Fruit fly (Drosophila melanogaster) whole organism, embryonic: ENCODE measurements around the gene Nxf3.

Experiments used
- Bgb ChIP-seq: fragments of 200-800 bp; sonication (Bioruptor generic); IDR thresholded peaks from 2 replicates; pipeline ENCODE4 v1.3.6; 2022; ENCODE audit warnings: missing biosample characterization, missing genetic modification characterization; ENCODE audit not compliant: partially characterized antibody
- Blimp-1 ChIP-seq: fragments of 200-800 bp; sonication (Bioruptor generic); optimal IDR thresholded peaks from 3 replicates; lab custom pipeline; 2018; ENCODE audit warnings: missing biosample characterization, missing genetic modification characterization, mild to moderate bottlenecking, moderate library complexity, missing genetic modification reagents
- CG10321 ChIP-seq: fragments of 200-800 bp; sonication (Bioruptor generic); IDR thresholded peaks from 2 replicates; pipeline ENCODE4 v1.3.6; 2022; ENCODE audit warnings: missing biosample characterization, missing genetic modification characterization
- CG10543 ChIP-seq: fragments of 200-800 bp; sonication (Bioruptor generic); optimal IDR thresholded peaks from 3 replicates; lab custom pipeline; 2017; ENCODE audit warnings: missing biosample characterization, mild to moderate bottlenecking, missing genetic modification characterization, moderate library complexity
- CG11398 ChIP-seq: fragments of 200-800 bp; sonication (Bioruptor generic); optimal IDR thresholded peaks from 2 replicates; lab custom pipeline; 2016; ENCODE audit warnings: missing biosample characterization, missing genetic modification characterization
- CG12942 ChIP-seq: fragments of 200-800 bp; sonication (Bioruptor generic); optimal IDR thresholded peaks from 3 replicates; lab custom pipeline; 2016; ENCODE audit warnings: missing biosample characterization, missing genetic modification characterization
- CG13287 ChIP-seq: fragments of 200-800 bp; sonication (Bioruptor generic); IDR thresholded peaks from 2 replicates; pipeline ENCODE4 v1.3.6; 2022; ENCODE audit warnings: missing biosample characterization, missing genetic modification characterization; ENCODE audit not compliant: partially characterized antibody
- CG14965 ChIP-seq: fragments of 200-800 bp; sonication (Bioruptor generic); optimal IDR thresholded peaks from 2 replicates; lab custom pipeline; 2016; ENCODE audit warnings: missing biosample characterization, missing genetic modification characterization, borderline replicate concordance
- CG15696 ChIP-seq: fragments of 200-800 bp; sonication (Bioruptor generic); optimal IDR thresholded peaks from 2 replicates; lab custom pipeline; 2019; ENCODE audit warnings: missing biosample characterization, mild to moderate bottlenecking, missing genetic modification characterization, moderate library complexity
- CG1647 ChIP-seq: fragments of 200-800 bp; sonication (Bioruptor generic); optimal IDR thresholded peaks from 3 replicates; lab custom pipeline; 2016; ENCODE audit warnings: missing biosample characterization, missing genetic modification characterization
- CG31388 ChIP-seq: fragments of 200-800 bp; sonication (Bioruptor generic); optimal IDR thresholded peaks from 2 replicates; lab custom pipeline; 2016; ENCODE audit warnings: missing biosample characterization, missing genetic modification characterization
- CG32772 ChIP-seq: fragments of 200-800 bp; sonication (Bioruptor generic); IDR thresholded peaks from 2 replicates; pipeline ENCODE4 v1.3.6; 2022; ENCODE audit warnings: missing biosample characterization, missing genetic modification characterization
- CG33557 ChIP-seq: fragments of 200-800 bp; sonication (Bioruptor generic); optimal IDR thresholded peaks from 2 replicates; lab custom pipeline; 2019; ENCODE audit warnings: missing biosample characterization, mild to moderate bottlenecking, missing genetic modification characterization, moderate library complexity
- CG4328 ChIP-seq: fragments of 200-800 bp; sonication (Bioruptor generic); optimal IDR thresholded peaks from 3 replicates; lab custom pipeline; 2017; ENCODE audit warnings: missing biosample characterization, missing genetic modification reagents, missing genetic modification characterization
- CG4617 ChIP-seq: fragments of 200-800 bp; sonication (Bioruptor generic); optimal IDR thresholded peaks from 3 replicates; lab custom pipeline; 2016; ENCODE audit warnings: missing biosample characterization, missing genetic modification characterization, borderline replicate concordance
- CG7357 ChIP-seq: fragments of 200-800 bp; sonication (Bioruptor generic); IDR thresholded peaks from 3 replicates; pipeline ENCODE4 v1.3.6; 2022; ENCODE audit warnings: missing biosample characterization, missing genetic modification characterization
- CG8290 ChIP-seq, 3 experiments: fragments of 200-800 bp; sonication (Bioruptor generic); optimal IDR thresholded peaks; 2 replicates each; lab custom pipeline; 2016 to 2019; ENCODE audit warnings: missing biosample characterization in 3 of 3, missing genetic modification characterization in 3 of 3, mild to moderate bottlenecking in 2 of 3, moderate library complexity in 1 of 3
- CG9437 ChIP-seq: fragments of 200-800 bp; sonication (Bioruptor generic); optimal IDR thresholded peaks from 2 replicates; lab custom pipeline; 2018; ENCODE audit warnings: missing biosample characterization, mild to moderate bottlenecking, missing genetic modification characterization
- CkIIα-i1 ChIP-seq: fragments of 200-800 bp; sonication (Bioruptor generic); IDR thresholded peaks from 2 replicates; pipeline ENCODE4 v1.3.6; 2022; ENCODE audit warnings: missing biosample characterization, missing genetic modification characterization
- CrebB ChIP-seq: fragments of 200-800 bp; sonication (Bioruptor generic); optimal IDR thresholded peaks from 3 replicates; lab custom pipeline; 2018; ENCODE audit warnings: missing biosample characterization, mild to moderate bottlenecking, missing genetic modification characterization
- Fer1 ChIP-seq: fragments of 200-800 bp; sonication (Bioruptor generic); optimal IDR thresholded peaks from 2 replicates; lab custom pipeline; 2017; ENCODE audit warnings: missing biosample characterization, mild to moderate bottlenecking, missing genetic modification characterization
- HmgZ ChIP-seq: fragments of 200-800 bp; sonication (Bioruptor generic); optimal IDR thresholded peaks from 2 replicates; lab custom pipeline; 2018; ENCODE audit warnings: missing biosample characterization, mild to moderate bottlenecking, missing genetic modification characterization
- MBD-R2 ChIP-seq: fragments of 200-800 bp; sonication (Bioruptor generic); IDR thresholded peaks from 2 replicates; pipeline ENCODE4 v1.3.6; 2022; ENCODE audit warnings: missing biosample characterization, missing genetic modification characterization
- Max ChIP-seq: fragments of 200-800 bp; sonication (Bioruptor generic); optimal IDR thresholded peaks from 2 replicates; lab custom pipeline; 2016; ENCODE audit warnings: missing biosample characterization, mild to moderate bottlenecking, missing genetic modification characterization
- Oaz ChIP-seq: fragments of 200-800 bp; sonication (Bioruptor generic); IDR thresholded peaks from 2 replicates; pipeline ENCODE4 v1.3.6; 2022; ENCODE audit warnings: missing biosample characterization, missing genetic modification characterization
- Poxn ChIP-seq: fragments of 200-800 bp; sonication (Bioruptor generic); IDR thresholded peaks from 2 replicates; pipeline ENCODE4 v1.3.6; 2022; ENCODE audit warnings: missing biosample characterization, missing genetic modification characterization
- Sin3A ChIP-seq: fragments of >200 bp; optimal IDR thresholded peaks from 2 replicates; lab custom pipeline; 2018
- Ssrp ChIP-seq: fragments of 200-800 bp; sonication (Bioruptor generic); optimal IDR thresholded peaks from 2 replicates; lab custom pipeline; 2018; ENCODE audit warnings: missing biosample characterization, mild to moderate bottlenecking, missing genetic modification characterization, moderate library complexity
- Usf ChIP-seq: fragments of 200-800 bp; sonication (Bioruptor generic); optimal IDR thresholded peaks from 2 replicates; lab custom pipeline; 2017; ENCODE audit warnings: missing genotype, missing biosample characterization, missing genetic modification characterization
- Vsx1 ChIP-seq: fragments of 200-800 bp; sonication (Bioruptor generic); optimal IDR thresholded peaks from 2 replicates; lab custom pipeline; 2017; ENCODE audit warnings: missing biosample characterization, mild to moderate bottlenecking, missing genetic modification characterization, missing genetic modification reagents
- ara ChIP-seq: fragments of 200-800 bp; sonication (Bioruptor generic); IDR thresholded peaks from 2 replicates; pipeline ENCODE4 v1.3.6; 2022; ENCODE audit warnings: missing biosample characterization, missing genetic modification characterization
- btn ChIP-seq: fragments of 200-800 bp; sonication (Bioruptor generic); optimal IDR thresholded peaks from 2 replicates; lab custom pipeline; 2016; ENCODE audit warnings: missing biosample characterization, missing genetic modification characterization
- da ChIP-seq: fragments of 200-800 bp; sonication (Bioruptor generic); optimal IDR thresholded peaks from 2 replicates; lab custom pipeline; 2016; ENCODE audit warnings: missing biosample characterization, missing genetic modification characterization
- jigr1 ChIP-seq: fragments of 200-800 bp; sonication (Bioruptor generic); IDR thresholded peaks from 3 replicates; pipeline ENCODE4 v1.3.6; 2022; ENCODE audit warnings: missing biosample characterization, missing genetic modification characterization
- lbe ChIP-seq: fragments of 200-800 bp; sonication (Bioruptor generic); optimal IDR thresholded peaks from 2 replicates; lab custom pipeline; 2016; ENCODE audit warnings: missing biosample characterization, mild to moderate bottlenecking, missing genetic modification characterization
- nom ChIP-seq: fragments of 200-800 bp; sonication (Bioruptor generic); optimal IDR thresholded peaks from 2 replicates; lab custom pipeline; 2017; ENCODE audit warnings: missing biosample characterization, missing genetic modification characterization, mild to moderate bottlenecking, moderate library complexity, missing genetic modification reagents
- oc ChIP-seq: fragments of 200-800 bp; sonication (Bioruptor generic); optimal IDR thresholded peaks from 2 replicates; lab custom pipeline; 2018; ENCODE audit warnings: missing biosample characterization, mild to moderate bottlenecking, missing genetic modification characterization, moderate library complexity
- org-1 ChIP-seq: fragments of 200-800 bp; sonication (Bioruptor generic); optimal IDR thresholded peaks from 2 replicates; lab custom pipeline; 2017; ENCODE audit warnings: missing biosample characterization, missing genetic modification characterization
- peb ChIP-seq: fragments of 200-800 bp; sonication (Bioruptor generic); IDR thresholded peaks from 2 replicates; pipeline ENCODE4 v1.3.6; 2022; ENCODE audit warnings: missing biosample characterization, missing genetic modification characterization
- ranshi ChIP-seq: fragments of 200-800 bp; sonication (Bioruptor generic); IDR thresholded peaks from 2 replicates; pipeline ENCODE4 v1.3.6; 2022; ENCODE audit warnings: missing biosample characterization, missing genetic modification characterization
- repo ChIP-seq: fragments of 200-800 bp; sonication (Bioruptor generic); optimal IDR thresholded peaks from 2 replicates; lab custom pipeline; 2016; ENCODE audit warnings: missing biosample characterization, missing genetic modification characterization
- rib ChIP-seq: fragments of 200-800 bp; sonication (Bioruptor generic); IDR thresholded peaks from 2 replicates; pipeline ENCODE4 v1.3.6; 2022; ENCODE audit warnings: missing biosample characterization, missing genetic modification characterization
- sd ChIP-seq: fragments of 200-800 bp; sonication (Bioruptor generic); optimal IDR thresholded peaks from 3 replicates; lab custom pipeline; 2018; ENCODE audit warnings: missing biosample characterization, mild to moderate bottlenecking, missing genetic modification characterization, moderate library complexity
- sens-2 ChIP-seq: fragments of 200-800 bp; sonication (Bioruptor generic); IDR thresholded peaks from 2 replicates; pipeline ENCODE4 v1.3.6; 2022; ENCODE audit warnings: missing biosample characterization, missing genetic modification characterization
- sisA ChIP-seq: fragments of 200-800 bp; sonication (Bioruptor generic); IDR thresholded peaks from 2 replicates; pipeline ENCODE4 v1.3.6; 2022; ENCODE audit warnings: missing biosample characterization, missing genetic modification characterization
- sqz ChIP-seq: fragments of 200-800 bp; sonication (Bioruptor generic); optimal IDR thresholded peaks from 3 replicates; lab custom pipeline; 2018; ENCODE audit warnings: missing biosample characterization, mild to moderate bottlenecking, missing genetic modification characterization
- sr ChIP-seq: fragments of 200-800 bp; sonication (Bioruptor generic); IDR thresholded peaks from 3 replicates; pipeline ENCODE4 v1.3.6; 2022; ENCODE audit warnings: missing biosample characterization, missing genetic modification characterization
- toy ChIP-seq: fragments of 200-800 bp; sonication (Bioruptor generic); IDR thresholded peaks from 2 replicates; pipeline ENCODE4 v1.3.6; 2022; ENCODE audit warnings: missing biosample characterization, missing genetic modification characterization
- tx ChIP-seq: fragments of 200-800 bp; sonication (Bioruptor generic); optimal IDR thresholded peaks from 2 replicates; lab custom pipeline; 2016; ENCODE audit warnings: missing biosample characterization, missing genetic modification characterization
- vfl ChIP-seq: fragments of 200-800 bp; sonication (Bioruptor generic); optimal IDR thresholded peaks from 2 replicates; lab custom pipeline; 2016; ENCODE audit warnings: missing biosample characterization, missing genetic modification characterization
- zfh2 ChIP-seq: fragments of 200-800 bp; sonication (Bioruptor generic); optimal IDR thresholded peaks from 2 replicates; lab custom pipeline; 2016; ENCODE audit warnings: missing biosample characterization, missing genetic modification characterization

Gene Nxf3

DNA sequence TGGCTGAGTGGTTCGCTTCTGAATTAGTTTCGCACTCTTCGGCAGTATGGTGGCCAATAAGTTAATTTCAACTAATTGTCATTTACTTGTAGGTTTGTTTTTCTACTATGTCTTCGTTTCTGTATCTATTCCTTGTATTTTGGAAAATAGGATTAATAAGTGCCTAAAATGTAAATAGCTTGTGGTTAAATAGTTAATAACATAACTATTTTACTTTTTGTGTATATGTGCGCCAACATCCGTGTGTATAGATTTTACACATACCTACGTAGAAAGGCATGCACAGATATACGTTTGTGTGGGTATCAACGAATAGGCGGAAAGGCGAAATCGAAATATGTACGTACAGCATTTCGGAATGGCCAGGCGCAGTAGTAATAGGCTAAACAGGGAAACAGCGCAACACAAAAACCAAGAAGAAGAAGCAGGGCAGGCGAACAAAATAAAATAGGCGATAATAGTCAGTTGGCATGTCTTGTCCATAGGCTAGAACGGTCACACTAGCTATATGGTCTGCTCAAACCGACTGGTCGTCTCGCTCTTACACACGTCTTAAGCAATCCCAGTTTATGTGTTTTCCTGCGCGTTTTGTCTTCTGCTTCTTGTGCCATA lies 37.6 kb downstream of the Nxf3 start (continued):
- no peak for TF ChIP-seq Max (GFP tag; lab: Kevin White, UChicago)
- no peak for TF ChIP-seq CG12942 (GFP tag; lab: Kevin White, UChicago)
- TF ChIP-seq org-1 (GFP tag; lab: Kevin White, UChicago), result no peak
- TF ChIP-seq Fer1 (GFP tag; lab: Kevin White, UChicago), result peak; percentile 27
- peak; percentile 99 for TF ChIP-seq CG10321 (GFP tag; lab: Robert Waterston, UW)
- TF ChIP-seq Ssrp (tag; lab: Kevin White, UChicago), result no peak
- TF ChIP-seq sd (tag; lab: Kevin White, UChicago), result peak; percentile 89
- TF ChIP-seq Vsx1 (GFP tag; lab: Kevin White, UChicago), result no peak
- TF ChIP-seq CG1647 (GFP tag; lab: Kevin White, UChicago), result no peak
- no peak for TF ChIP-seq CG15696 (tag; lab: Kevin White, UChicago)
- no peak for TF ChIP-seq sr (GFP tag; lab: Robert Waterston, UW)
- TF ChIP-seq CG32772 (GFP tag; lab: Robert Waterston, UW), result no peak
- peak; percentile 24 for TF ChIP-seq CG9437 (GFP tag; lab: Kevin White, UChicago)
- no peak for TF ChIP-seq Sin3A (lab: Kevin White, UChicago)
- TF ChIP-seq sqz (GFP tag; lab: Kevin White, UChicago), result no peak
- TF ChIP-seq oc (tag; lab: Kevin White, UChicago), result peak; percentile 72
- TF ChIP-seq nom, result no peak
- TF ChIP-seq Usf, result no peak
- TF ChIP-seq toy (GFP tag; lab: Robert Waterston, UW), result no peak
- TF ChIP-seq sisA (GFP tag; lab: Robert Waterston, UW), result no peak
- no peak for TF ChIP-seq repo (GFP tag; lab: Kevin White, UChicago)
- TF ChIP-seq HmgZ (tag; lab: Kevin White, UChicago), result peak; percentile 60
- TF ChIP-seq CG31388 (GFP tag; lab: Kevin White, UChicago), result no peak
- no peak for TF ChIP-seq Oaz (GFP tag; lab: Robert Waterston, UW)
- no peak for TF ChIP-seq CG7357 (GFP tag; lab: Robert Waterston, UW)
- no peak for TF ChIP-seq CkIIα-i1 (GFP tag; lab: Robert Waterston, UW)
- no peak for TF ChIP-seq lbe (GFP tag; lab: Kevin White, UChicago)
- TF ChIP-seq vfl (GFP tag; lab: Kevin White, UChicago), result no peak
- peak; percentile 36; the same call in 1 of the 2 replicates for TF ChIP-seq Bgb (GFP tag; lab: Robert Waterston, UW)
- no peak for TF ChIP-seq ara (GFP tag; lab: Robert Waterston, UW)
- no peak for TF ChIP-seq sens-2 (GFP tag; lab: Robert Waterston, UW)
- no peak for TF ChIP-seq Poxn (GFP tag; lab: Robert Waterston, UW)
- TF ChIP-seq CG33557, result no peak
- TF ChIP-seq btn (GFP tag; lab: Kevin White, UChicago), result no peak
- peak; percentile 42; the same call in 1 of the 2 replicates for TF ChIP-seq MBD-R2
- TF ChIP-seq Blimp-1, result no peak
- TF ChIP-seq da (GFP tag; lab: Kevin White, UChicago), result no peak
- peak; percentile 12 for TF ChIP-seq CG4617
- no peak for TF ChIP-seq ranshi (GFP tag; lab: Robert Waterston, UW)
- TF ChIP-seq CG11398 (GFP tag; lab: Kevin White, UChicago), result no peak
- TF ChIP-seq jigr1 (GFP tag; lab: Robert Waterston, UW), result no peak
- TF ChIP-seq CG4328 (GFP tag; lab: Kevin White, UChicago), result no peak
- no peak for TF ChIP-seq peb
- TF ChIP-seq CG13287, result peak; percentile 20; the same call in 1 of the 2 replicates
- TF ChIP-seq zfh2, result peak; percentile 14
- TF ChIP-seq rib (GFP tag; lab: Robert Waterston, UW), result peak; percentile 70; the same call in 1 of the 2 replicates
- peak; percentile 17 for TF ChIP-seq CrebB (tag; lab: Kevin White, UChicago)
- TF ChIP-seq CG10543 (GFP tag; lab: Kevin White, UChicago), result peak; percentile 66
- TF ChIP-seq CG8290 (GFP tag; optimal IDR thresholded peaks at IDR 0.05; lab: Kevin White, UChicago), result no peak
- TF ChIP-seq CG8290 (tag; optimal IDR thresholded peaks at IDR 0.05; lab: Kevin White, UChicago), result peak in 1 of 2 experiments; percentile 75
- no peak for TF ChIP-seq tx (GFP tag; lab: Kevin White, UChicago)
- TF ChIP-seq CG14965 (GFP tag; lab: Kevin White, UChicago), result no peak
